Worm (Caenorhabditis elegans) whole organism, mixed stage, embryonic: Measurements from ENCODE around the gene F31A3.3.

Source experiments
- ham-2 ChIP-seq: fragments of 200-800 bp; sonication (Bioruptor generic); optimal IDR thresholded peaks from 2 replicates; lab custom pipeline; 2018; ENCODE audit warnings: mild to moderate bottlenecking, missing genetic modification characterization, missing compliant biosample characterization
- lsy-2 ChIP-seq: fragments of 150-350 bp; optimal IDR thresholded peaks from 2 replicates; lab custom pipeline; 2014; ENCODE audit warnings: missing biosample characterization, missing genetic modification characterization
- mep-1 ChIP-seq: fragments of 150-350 bp; optimal IDR thresholded peaks from 2 replicates; lab custom pipeline; 2017; ENCODE audit warnings: missing biosample characterization, missing genetic modification reagents, missing genetic modification characterization, inconsistent platforms
- nhr-237 ChIP-seq: fragments of 150-350 bp; optimal IDR thresholded peaks from 2 replicates; lab custom pipeline; 2014; ENCODE audit warnings: missing biosample characterization, missing genetic modification characterization
- nhr-28 ChIP-seq: fragments of 150-350 bp; optimal IDR thresholded peaks from 2 replicates; lab custom pipeline; 2014; ENCODE audit warnings: missing biosample characterization, missing genetic modification characterization
- tbx-8 ChIP-seq: fragments of 200-800 bp; sonication (Bioruptor generic); optimal IDR thresholded peaks from 2 replicates; lab custom pipeline; 2018; ENCODE audit warnings: mild to moderate bottlenecking, missing genetic modification characterization, moderate library complexity, missing compliant biosample characterization
- ztf-11 ChIP-seq: fragments of 150-350 bp; optimal IDR thresholded peaks from 2 replicates; lab custom pipeline; 2014; ENCODE audit warnings: missing biosample characterization, missing genetic modification characterization

ce11 chrX:17510523-17510922, 23.3 kb downstream of the F31A3.3 start:
- TF ChIP-seq nhr-28 (tag; lab: Kevin White, UChicago), result no peak
- no peak for TF ChIP-seq ztf-11 (tag; lab: Kevin White, UChicago)
- TF ChIP-seq tbx-8 (GFP tag; lab: Kevin White, UChicago), result no peak
- no peak for TF ChIP-seq ham-2 (GFP tag; lab: Kevin White, UChicago)
- TF ChIP-seq lsy-2 (tag; lab: Kevin White, UChicago), result no peak
- TF ChIP-seq nhr-237 (tag; lab: Kevin White, UChicago), result no peak
- TF ChIP-seq mep-1 (tag; lab: Kevin White, UChicago), result no peak
